Fruit fly (Drosophila melanogaster) whole organism, wandering third instar larva: ENCODE results near the gene Spt7.

ENCODE experiments used
- CG32264 ChIP-seq: fragments of 200-800 bp; sonication (Bioruptor generic); optimal IDR thresholded peaks from 2 replicates; lab custom pipeline; 2016; ENCODE audit warnings: missing biosample characterization, missing genetic modification characterization
- CrebA ChIP-seq: fragments of 200-800 bp; sonication (Bioruptor generic); optimal IDR thresholded peaks from 2 replicates; lab custom pipeline; 2016; ENCODE audit warnings: missing biosample characterization, mild to moderate bottlenecking, missing genetic modification characterization, borderline replicate concordance
- Dif ChIP-seq: fragments of 200-275, 200-300 bp; sonication (Bioruptor generic); optimal IDR thresholded peaks from 2 replicates; lab custom pipeline; 2018; ENCODE audit warnings: missing biosample characterization, missing genetic modification characterization; ENCODE audit not compliant: partially characterized antibody
- Mio ChIP-seq: sonication (Bioruptor generic); optimal IDR thresholded peaks from 2 replicates; lab custom pipeline; 2016; ENCODE audit warnings: missing biosample characterization, missing genetic modification characterization
- Myc ChIP-seq: fragments of >200 bp; optimal IDR thresholded peaks from 2 replicates; lab custom pipeline; 2017
- OdsH ChIP-seq: fragments of 200-800 bp; sonication (Bioruptor generic); optimal IDR thresholded peaks from 2 replicates; lab custom pipeline; 2016; ENCODE audit warnings: missing biosample characterization, mild to moderate bottlenecking, missing genetic modification characterization
- Vsx2 ChIP-seq: fragments of 200-300, 225-300 bp; sonication (Bioruptor generic); optimal IDR thresholded peaks from 2 replicates; lab custom pipeline; 2018; ENCODE audit warnings: missing biosample characterization, missing genetic modification characterization; ENCODE audit not compliant: partially characterized antibody
- dsf ChIP-seq: sonication (Bioruptor generic); optimal IDR thresholded peaks from 2 replicates; lab custom pipeline; 2016; ENCODE audit warnings: missing biosample characterization, missing genetic modification characterization, borderline replicate concordance
- h ChIP-seq: fragments of 200-800 bp; sonication (Bioruptor generic); optimal IDR thresholded peaks from 3 replicates; lab custom pipeline; 2016; ENCODE audit warnings: missing biosample characterization, mild to moderate bottlenecking, missing genetic modification characterization
- jim ChIP-seq: fragments of 175-275, 200-325 bp; sonication (Bioruptor generic); optimal IDR thresholded peaks from 2 replicates; lab custom pipeline; 2016; ENCODE audit warnings: missing biosample characterization, mild to moderate bottlenecking, missing genetic modification characterization
- pan ChIP-seq: fragments of >200 bp; optimal IDR thresholded peaks from 2 replicates; lab custom pipeline; 2017
- usp ChIP-seq: fragments of >200 bp; optimal IDR thresholded peaks from 2 replicates; lab custom pipeline; 2017; ENCODE audit warnings: missing biosample characterization, missing genetic modification characterization
- woc ChIP-seq: sonication (Bioruptor generic); optimal IDR thresholded peaks from 2 replicates; lab custom pipeline; 2016; ENCODE audit warnings: missing biosample characterization, mild to moderate bottlenecking, missing genetic modification characterization

dm6 chrX:17819635-17820139 lies 30.6 kb upstream of the Spt7 start, which contains the start of gene CG12986:
- TF ChIP-seq OdsH (GFP tag; lab: Kevin White, UChicago): no peak
- no peak for TF ChIP-seq Mio (GFP tag; lab: Kevin White, UChicago)
- TF ChIP-seq CG32264 (GFP tag; lab: Kevin White, UChicago): no peak
- TF ChIP-seq woc: no peak
- no peak for TF ChIP-seq CrebA (GFP tag; lab: Kevin White, UChicago)
- no peak for TF ChIP-seq usp (GFP tag; lab: Kevin White, UChicago)
- TF ChIP-seq Vsx2 (GFP tag; lab: Kevin White, UChicago): no peak
- TF ChIP-seq pan (lab: Kevin White, UChicago): no peak
- no peak for TF ChIP-seq h (GFP tag; lab: Kevin White, UChicago)
- no peak for TF ChIP-seq jim (GFP tag; lab: Kevin White, UChicago)
- no peak for TF ChIP-seq Dif
- TF ChIP-seq dsf (GFP tag; lab: Kevin White, UChicago): no peak
- TF ChIP-seq Myc: no peak
